3 fruit fly cellular contexts compared by ENCODE assay signal in genomic region chr3R:29266607-29267006, dm6.
TF ChIP-seq lines count a peak whose summit lies in the region.

No protein-coding gene starts in this region.

- no peak for TF ChIP-seq CTCF in whole organism, embryonic (GFP tag; optimal IDR thresholded peaks at IDR 0.05; lab: Kevin White, UChicago)

TF ChIP-seq in whole organism, embryonic, 481 proteins besides CTCF, POLR2A, EP300 and RAD21 (continues in another document):
- TF ChIP-seq wdn (GFP tag; IDR thresholded peaks at IDR 0.05; lab: Robert Waterston, UW) (no peak), CG2712 (tag; optimal IDR thresholded peaks at IDR 0.05; lab: Kevin White, UChicago) (peak; percentile 54), zen (tag; optimal IDR thresholded peaks at IDR 0.05; lab: Kevin White, UChicago) (peak; percentile 30), Abd-B (GFP tag; optimal IDR thresholded peaks at IDR 0.05; lab: Kevin White, UChicago) (no peak), otp (GFP tag; IDR thresholded peaks at IDR 0.05; lab: Robert Waterston, UW) (no peak), CG13123 (GFP tag; optimal IDR thresholded peaks at IDR 0.05; lab: Kevin White, UChicago) (no peak), CG10431 (GFP tag; optimal IDR thresholded peaks at IDR 0.05; lab: Kevin White, UChicago) (no peak), row (GFP tag; IDR thresholded peaks at IDR 0.05; lab: Robert Waterston, UW) (no peak), CG5180 (GFP tag; optimal IDR thresholded peaks at IDR 0.05; lab: Kevin White, UChicago) (no peak), unc-4 (GFP tag; IDR thresholded peaks at IDR 0.05; lab: Robert Waterston, UW; ENCODE audit: partially characterized antibody) (no peak), CG14667 (GFP tag; IDR thresholded peaks at IDR 0.05; lab: Robert Waterston, UW) (no peak), CG10543 (GFP tag; optimal IDR thresholded peaks at IDR 0.05; lab: Kevin White, UChicago) (no peak), Aef1 (GFP tag; IDR thresholded peaks at IDR 0.05; lab: Robert Waterston, UW) (no peak), CG13296 (GFP tag; optimal IDR thresholded peaks at IDR 0.05; lab: Kevin White, UChicago) (no peak), CG6683 (GFP tag; optimal IDR thresholded peaks at IDR 0.05; lab: Kevin White, UChicago) (no peak), Bgb (GFP tag; IDR thresholded peaks at IDR 0.05; lab: Robert Waterston, UW; ENCODE audit: partially characterized antibody) (no peak), CG11398 (GFP tag; optimal IDR thresholded peaks at IDR 0.05; lab: Kevin White, UChicago) (no peak), jigr1 (GFP tag; IDR thresholded peaks at IDR 0.05; lab: Robert Waterston, UW) (no peak), Kr (GFP tag; optimal IDR thresholded peaks at IDR 0.05; lab: Kevin White, UChicago) (no peak), fu2 (GFP tag; optimal IDR thresholded peaks at IDR 0.05; lab: Kevin White, UChicago) (no peak), GATAe (GFP tag; conservative IDR thresholded peaks at IDR 0.05; lab: Robert Waterston, UW) (no peak), B-H2 (GFP tag; optimal IDR thresholded peaks at IDR 0.05; lab: Kevin White, UChicago) (no peak), CG31441 (GFP tag; IDR thresholded peaks at IDR 0.05; lab: Robert Waterston, UW) (0 out of 2 replicates have a peak, but pooled peaks have one; percentile 30), D (optimal IDR thresholded peaks at IDR 0.05; lab: Kevin White, UChicago) (no peak), D (GFP tag; optimal IDR thresholded peaks at IDR 0.05; lab: Kevin White, UChicago) (peak; percentile 24), CoRest (tag; optimal IDR thresholded peaks at IDR 0.05; lab: Kevin White, UChicago) (no peak), CG1603 (tag; optimal IDR thresholded peaks at IDR 0.05; lab: Kevin White, UChicago) (peak; percentile 6), CG4282 (GFP tag; optimal IDR thresholded peaks at IDR 0.05; lab: Kevin White, UChicago) (no peak), dmrt11E (tag; optimal IDR thresholded peaks at IDR 0.05; lab: Kevin White, UChicago) (peak; percentile 46), CG4404 (GFP tag; IDR thresholded peaks at IDR 0.05; lab: Robert Waterston, UW) (peak; percentile 59), B-H1 (GFP tag; IDR thresholded peaks at IDR 0.05; lab: Robert Waterston, UW) (no peak), pros (GFP tag; optimal IDR thresholded peaks at IDR 0.05; lab: Kevin White, UChicago) (peak; percentile 79)

TF ChIP-seq in whole organism, prepupa, 60 proteins besides CTCF, POLR2A, EP300 and RAD21:
- peak; percentile 5 for TF ChIP-seq Eip78C (GFP tag; lab: Kevin White, UChicago)
- no peak for TF ChIP-seq OdsH (GFP tag; optimal IDR thresholded peaks at IDR 0.05; lab: Kevin White, UChicago)
- TF ChIP-seq eg (GFP tag; IDR thresholded peaks at IDR 0.05; lab: Robert Waterston, UW): no peak
- TF ChIP-seq CG4318 (GFP tag; optimal IDR thresholded peaks at IDR 0.05; lab: Kevin White, UChicago): no peak
- TF ChIP-seq CG3032 (tag; optimal IDR thresholded peaks at IDR 0.05; lab: Kevin White, UChicago): no peak
- no peak for TF ChIP-seq Ets21C (GFP tag; optimal IDR thresholded peaks at IDR 0.05; lab: Kevin White, UChicago)
- TF ChIP-seq CG11294 (GFP tag; IDR thresholded peaks at IDR 0.05; lab: Robert Waterston, UW): no peak
- TF ChIP-seq Hr4 (GFP tag; optimal IDR thresholded peaks at IDR 0.05; lab: Kevin White, UChicago): no peak
- TF ChIP-seq fkh (GFP tag; optimal IDR thresholded peaks at IDR 0.05; lab: Kevin White, UChicago): no peak
- peak; percentile 54 for TF ChIP-seq svp (GFP tag; lab: Kevin White, UChicago)
- TF ChIP-seq Hr38 (GFP tag; optimal IDR thresholded peaks at IDR 0.05; lab: Kevin White, UChicago): no peak
- TF ChIP-seq esn (GFP tag; optimal IDR thresholded peaks at IDR 0.05; lab: Kevin White, UChicago): no peak
- no peak for TF ChIP-seq Lpt (GFP tag; optimal IDR thresholded peaks at IDR 0.05; lab: Kevin White, UChicago)
TF ChIP-seq in whole organism, prepupa: peak in this region for 2.

TF ChIP-seq in whole organism, pupa, 21 proteins besides CTCF, POLR2A, EP300 and RAD21:
- TF ChIP-seq D1 (tag; optimal IDR thresholded peaks at IDR 0.05; lab: Kevin White, UChicago) (no peak), CG8159 (tag; optimal IDR thresholded peaks at IDR 0.05; lab: Kevin White, UChicago) (peak; percentile 12)
